Worm (Caenorhabditis elegans): ENCODE measurements around the gene mau-8.

The mau-8 gene

ce11 chrIV:13400456-13401364 lies 22.9 kb downstream of the mau-8 start, which contains the start of the genes memi-2 and cyp-31A5:
Gene memi-2, minus strand, starts transcription at chrIV:13400506.
Gene cyp-31A5, plus strand, starts transcription at chrIV:13401289.
- no peak for TF ChIP-seq unc-62 (GFP tag; optimal IDR thresholded peaks at IDR 0.05)

- TF ChIP-seq unc-62 (GFP tag; optimal IDR thresholded peaks at IDR 0.05): no peak
Measured at ce11 chrIV:13408018-13408417, 30.2 kb downstream of the mau-8 start, which contains the start of gene Y62E10A.19. Gene Y62E10A.19, minus strand, starts transcription at chrIV:13408306.

- no peak for TF ChIP-seq unc-62 (GFP tag; optimal IDR thresholded peaks at IDR 0.05)
Measured at ce11 chrIV:13412845-13413383, 35.1 kb downstream of the mau-8 start, which contains the start of gene gcl-1. Gene gcl-1, minus strand, starts transcription at chrIV:13412895.

- TF ChIP-seq unc-62 (GFP tag; optimal IDR thresholded peaks at IDR 0.05): no peak
Measured at ce11 chrIV:13415739-13416271, 38.0 kb downstream of the mau-8 start, which contains the start of the genes pik-1 and aptf-2. Gene pik-1, plus strand, starts transcription at chrIV:13416041. Gene aptf-2, minus strand, starts transcription at chrIV:13416051.

- no peak for TF ChIP-seq unc-62 (GFP tag; optimal IDR thresholded peaks at IDR 0.05)
Measured at ce11 chrIV:13422200-13422599, 44.4 kb downstream of the mau-8 start, which contains the start of gene nol-9. Gene nol-9, plus strand, starts transcription at chrIV:13422500.

ce11 chrIV:13429240-13429639 lies 51.4 kb downstream of the mau-8 start, which contains the start of gene K09B11.4:
Gene K09B11.4, plus strand, starts transcription at chrIV:13429540.
- no peak for TF ChIP-seq unc-62 (GFP tag; optimal IDR thresholded peaks at IDR 0.05)
